Worm (Caenorhabditis elegans): ENCODE results near the gene ZC204.6.
"Not testable (repeated sequence)": the region's sequence is repeated elsewhere in the genome, so short reads cannot be mapped to it uniquely, and the experiment has no call there.

DNA sequence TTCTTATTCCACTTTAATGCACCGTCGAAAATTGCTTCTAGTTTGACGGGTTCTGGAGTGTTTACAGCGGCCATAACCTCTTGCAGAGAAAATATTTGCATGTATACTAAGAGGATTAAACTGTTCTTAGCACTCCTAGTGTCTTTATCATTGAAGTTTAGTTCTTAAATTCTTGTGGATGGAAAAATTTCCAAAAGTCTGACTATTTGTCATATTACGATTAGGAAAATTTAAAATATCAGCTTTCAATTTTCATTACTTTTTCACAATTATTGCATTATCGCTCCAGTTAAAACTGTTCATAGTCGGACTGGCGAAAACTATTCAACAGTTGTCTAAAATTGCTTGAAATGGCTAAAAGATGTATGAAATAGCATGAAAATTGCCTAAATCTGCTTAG, 16.3 kb upstream of the ZC204.6 start, which contains the start of gene ZC204.13:
- not testable (repeated sequence) for TF ChIP-seq W03F9.2, him-1, dao-5 (tag; optimal IDR thresholded peaks at IDR 0.05)

Data from whole organism, L4/young adult.